Worm (Caenorhabditis elegans) whole organism, young adult: ENCODE measurements around the gene tin-9.1.
A peak's percentile ranks its signal among the peaks of the same experiment; 100 is the strongest.

Source experiments
- B0035.1 ChIP-seq: sonication (generic microtip); optimal IDR thresholded peaks from 2 replicates; lab custom pipeline; 2016; ENCODE audit warnings: missing genetic modification characterization, mild to moderate bottlenecking, missing compliant biosample characterization, missing genotype, missing genetic modification reagents
- C17E4.6 ChIP-seq: fragments of 200-800 bp; sonication (Bioruptor generic); IDR thresholded peaks from 2 replicates; pipeline ENCODE4 v1.3.6; 2022; ENCODE audit warnings: missing genetic modification reagents, missing genetic modification characterization, missing compliant biosample characterization
- F10E7.11 ChIP-seq: sonication (generic microtip); optimal IDR thresholded peaks from 2 replicates; lab custom pipeline; 2017; ENCODE audit warnings: mild to moderate bottlenecking, missing genetic modification characterization, moderate library complexity, missing compliant biosample characterization
- F23B12.7 ChIP-seq: sonication (generic microtip); optimal IDR thresholded peaks from 2 replicates; lab custom pipeline; 2017; ENCODE audit warnings: missing genetic modification characterization, mild to moderate bottlenecking, missing compliant biosample characterization, antibody characterized with exemption, moderate library complexity; ENCODE audit not compliant: insufficient read depth
- Y56A3A.18 ChIP-seq: fragments of 200-800 bp; sonication (Bioruptor generic); IDR thresholded peaks from 2 replicates; pipeline ENCODE4 v1.3.6; 2022; ENCODE audit warnings: missing genetic modification reagents, missing genetic modification characterization, missing compliant biosample characterization
- Y79H2A.3 ChIP-seq: fragments of 200-800 bp; sonication (Bioruptor generic); conservative IDR thresholded peaks from 2 replicates; pipeline ENCODE4 v1.3.6; 2022; ENCODE audit warnings: missing genetic modification reagents, missing genetic modification characterization, missing compliant biosample characterization
- athp-1 ChIP-seq: sonication (generic microtip); optimal IDR thresholded peaks from 2 replicates; lab custom pipeline; 2017; ENCODE audit warnings: mild to moderate bottlenecking, missing genetic modification characterization, missing compliant biosample characterization
- attf-3 ChIP-seq: fragments of 200-800 bp; sonication (Bioruptor generic); conservative IDR thresholded peaks from 2 replicates; pipeline ENCODE4 v1.3.6; 2022; ENCODE audit warnings: missing genetic modification reagents, missing genetic modification characterization, missing compliant biosample characterization
- attf-5 ChIP-seq: fragments of 200-800 bp; sonication (Bioruptor generic); optimal IDR thresholded peaks from 2 replicates; lab custom pipeline; 2018; ENCODE audit warnings: mild to moderate bottlenecking, missing genetic modification characterization, missing compliant biosample characterization
- cebp-1 ChIP-seq, 2 experiments: fragments of 200-800 bp in 1 of 2; sonication (Bioruptor generic) in 1 of 2; sonication (generic microtip) in 1 of 2; IDR thresholded peaks in 1 of 2; optimal IDR thresholded peaks in 1 of 2; 2 replicates each; pipeline versions ENCODE4 v1.3.6 to Lab custom; 2017 to 2022; ENCODE audit warnings: missing compliant biosample characterization in 2 of 2, missing genetic modification characterization in 2 of 2, mild to moderate bottlenecking in 1 of 2, missing genetic modification reagents in 1 of 2, moderate library complexity in 1 of 2
- die-1 ChIP-seq: sonication (generic microtip); optimal IDR thresholded peaks from 2 replicates; lab custom pipeline; 2016; ENCODE audit warnings: missing genotype, mild to moderate bottlenecking, missing genetic modification characterization, missing compliant biosample characterization
- egl-44 ChIP-seq: fragments of 200-800 bp; sonication (Bioruptor generic); IDR thresholded peaks from 2 replicates; pipeline ENCODE4 v1.3.6; 2022; ENCODE audit warnings: missing genetic modification reagents, missing genetic modification characterization, missing compliant biosample characterization
- egrh-3 ChIP-seq: fragments of 200-800 bp; sonication (Bioruptor generic); IDR thresholded peaks from 2 replicates; pipeline ENCODE4 v1.3.6; 2022; ENCODE audit warnings: missing genetic modification reagents, missing genetic modification characterization, missing compliant biosample characterization
- ekl-4 ChIP-seq: fragments of 200-800 bp; sonication (Bioruptor generic); IDR thresholded peaks from 2 replicates; pipeline ENCODE4 v1.3.6; 2022; ENCODE audit warnings: missing genetic modification reagents, missing genetic modification characterization, missing compliant biosample characterization
- fkh-3 ChIP-seq: sonication (generic microtip); optimal IDR thresholded peaks from 2 replicates; lab custom pipeline; 2016; ENCODE audit warnings: mild to moderate bottlenecking, missing genetic modification characterization, missing compliant biosample characterization
- hmg-1.2 ChIP-seq: fragments of 200-800 bp; sonication (Bioruptor generic); IDR thresholded peaks from 2 replicates; pipeline ENCODE4 v1.3.6; 2022; ENCODE audit warnings: missing genetic modification reagents, missing genetic modification characterization, missing compliant biosample characterization
- hmg-20 ChIP-seq: fragments of 200-800 bp; sonication (Bioruptor generic); IDR thresholded peaks from 2 replicates; pipeline ENCODE4 v1.3.6; 2022; ENCODE audit warnings: missing genetic modification reagents, missing genetic modification characterization, missing compliant biosample characterization
- lag-1 ChIP-seq: fragments of 200-800 bp; sonication (Bioruptor generic); IDR thresholded peaks from 2 replicates; pipeline ENCODE4 v1.3.6; 2022; ENCODE audit warnings: missing genetic modification reagents, missing genetic modification characterization, missing compliant biosample characterization
- lin-26 ChIP-seq: fragments of 200-800 bp; sonication (Bioruptor generic); IDR thresholded peaks from 2 replicates; pipeline ENCODE4 v1.3.6; 2022; ENCODE audit warnings: missing genetic modification reagents, missing genetic modification characterization, missing compliant biosample characterization
- lin-35 ChIP-seq, 3 experiments: fragments of 150-350 bp in 2 of 3; sonication (generic microtip) in 1 of 3; optimal IDR thresholded peaks; 2 replicates each; lab custom pipeline; 2014 to 2018; ENCODE audit warnings: missing biosample characterization in 3 of 3, missing genetic modification characterization in 3 of 3, missing genetic modification reagents in 3 of 3
- lin-40 ChIP-seq: sonication (generic microtip); optimal IDR thresholded peaks from 2 replicates; lab custom pipeline; 2016; ENCODE audit warnings: missing genetic modification characterization, mild to moderate bottlenecking, missing compliant biosample characterization, missing genotype, missing genetic modification reagents
- lin-54 ChIP-seq: fragments of 200-800 bp; sonication (Bioruptor generic); optimal IDR thresholded peaks from 2 replicates; lab custom pipeline; 2018; ENCODE audit warnings: mild to moderate bottlenecking, missing genetic modification characterization, missing compliant biosample characterization
- lir-1 ChIP-seq: fragments of 200-800 bp; sonication (Bioruptor generic); conservative IDR thresholded peaks from 2 replicates; pipeline ENCODE4 v1.3.6; 2022; ENCODE audit warnings: missing genetic modification reagents, missing genetic modification characterization, missing compliant biosample characterization
- mcd-1 ChIP-seq: fragments of 200-800 bp; sonication (Bioruptor generic); IDR thresholded peaks from 2 replicates; pipeline ENCODE4 v1.3.6; 2022; ENCODE audit warnings: missing genetic modification reagents, missing genetic modification characterization, missing compliant biosample characterization
- mel-28 ChIP-seq: sonication (generic microtip); optimal IDR thresholded peaks from 2 replicates; lab custom pipeline; 2016; ENCODE audit warnings: borderline replicate concordance, mild to moderate bottlenecking, missing genetic modification characterization, missing compliant biosample characterization
- mxl-1 ChIP-seq: sonication (generic microtip); optimal IDR thresholded peaks from 2 replicates; lab custom pipeline; 2016; ENCODE audit warnings: missing genetic modification characterization, missing compliant biosample characterization
- nhr-80 ChIP-seq: sonication (generic microtip); optimal IDR thresholded peaks from 2 replicates; lab custom pipeline; 2016; ENCODE audit warnings: missing genetic modification characterization, missing compliant biosample characterization
- tbx-9 ChIP-seq: sonication (generic microtip); optimal IDR thresholded peaks from 2 replicates; lab custom pipeline; 2016; ENCODE audit warnings: borderline replicate concordance, missing genetic modification characterization, inconsistent platforms, missing compliant biosample characterization
- unc-130 ChIP-seq: sonication (generic microtip); optimal IDR thresholded peaks from 2 replicates; lab custom pipeline; 2016; ENCODE audit warnings: missing genetic modification reagents, missing genetic modification characterization, missing compliant biosample characterization
- unc-62 ChIP-seq: fragments of 150-350 bp; optimal IDR thresholded peaks from 2 replicates; lab custom pipeline; 2014; ENCODE audit warnings: missing biosample characterization, missing genetic modification reagents, missing genetic modification characterization
- zfh-2 ChIP-seq: fragments of 200-800 bp; sonication (Bioruptor generic); conservative IDR thresholded peaks from 2 replicates; pipeline ENCODE4 v1.3.6; 2022; ENCODE audit warnings: missing genetic modification reagents, missing genetic modification characterization, missing compliant biosample characterization
- ztf-25 ChIP-seq: fragments of 200-800 bp; sonication (Bioruptor generic); IDR thresholded peaks from 2 replicates; pipeline ENCODE4 v1.3.6; 2022; ENCODE audit warnings: missing genetic modification reagents, missing genetic modification characterization, missing compliant biosample characterization
- ztf-26 ChIP-seq: sonication (generic microtip); optimal IDR thresholded peaks from 2 replicates; lab custom pipeline; 2017; ENCODE audit warnings: missing genetic modification characterization, missing compliant biosample characterization
- ztf-3 ChIP-seq: fragments of 200-800 bp; sonication (Bioruptor generic); optimal IDR thresholded peaks from 2 replicates; lab custom pipeline; 2018; ENCODE audit warnings: mild to moderate bottlenecking, missing genetic modification characterization, missing compliant biosample characterization

tin-9.1 gene

DNA sequence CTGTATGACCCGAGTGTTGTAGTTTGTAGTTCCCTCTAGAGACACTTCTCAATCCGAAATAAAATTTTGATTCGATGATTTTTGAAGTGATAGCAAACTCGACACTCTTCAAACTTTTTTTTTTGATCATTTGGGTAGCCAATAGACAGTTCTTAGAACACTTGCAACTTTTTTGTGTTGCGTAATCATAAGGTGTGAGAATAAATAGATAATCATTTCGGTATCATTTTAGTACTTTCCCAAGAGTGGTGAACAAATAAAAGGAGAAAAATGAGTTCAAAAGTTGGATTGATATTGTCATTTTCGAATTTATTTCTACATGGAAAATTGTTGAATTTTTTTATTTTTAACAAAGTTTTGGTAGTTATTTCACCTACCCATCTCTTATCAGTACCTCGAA lies 19.6 kb downstream of the tin-9.1 start:
- peak; percentile 20 for TF ChIP-seq nhr-80
- no peak for TF ChIP-seq attf-3 (GFP tag; lab: Robert Waterston, UW)

DNA sequence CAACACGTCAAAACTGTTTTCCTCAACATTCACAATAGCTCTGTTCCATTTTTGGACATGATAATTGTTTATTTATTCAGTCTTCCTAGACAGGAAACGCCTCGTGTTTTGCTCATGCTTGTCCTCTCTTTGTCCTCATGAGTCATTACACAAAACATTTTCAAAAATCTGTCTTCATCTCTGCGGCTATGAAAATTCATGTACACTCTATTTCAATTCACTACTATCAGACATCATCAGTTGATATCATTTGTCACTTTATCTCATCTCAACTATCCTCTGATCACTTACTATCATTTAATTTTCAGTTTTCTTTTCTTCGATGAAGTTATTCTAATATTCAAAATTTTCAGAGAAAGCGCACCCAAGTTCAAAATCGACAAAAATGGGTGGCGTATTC lies 20.5 kb downstream of the tin-9.1 start, which contains the start of gene adah-1:
Gene adah-1 (plus strand): TSS at position 354 of the 400 bp plus-strand sequence.
- no peak for TF ChIP-seq Y56A3A.18 (GFP tag; lab: Robert Waterston, UW)

DNA sequence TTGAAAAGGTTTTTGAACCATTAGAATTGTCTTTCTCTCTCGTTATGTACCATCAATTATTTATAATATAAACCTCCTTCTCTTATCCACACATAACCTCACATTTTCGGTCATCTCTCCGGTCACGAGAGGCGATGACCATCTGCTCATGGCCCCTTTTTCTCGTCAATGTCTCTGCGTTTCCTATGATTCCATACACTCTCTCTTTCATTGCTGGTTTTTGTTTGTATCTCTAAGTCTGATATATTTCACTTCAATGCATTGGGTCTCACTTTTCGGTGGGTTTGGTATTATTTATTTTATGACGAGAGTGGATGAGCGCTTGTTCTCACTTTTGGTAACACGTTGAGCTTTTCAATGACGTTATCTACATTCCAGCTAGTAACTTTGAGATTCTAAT lies 21.4 kb downstream of the tin-9.1 start:
- TF ChIP-seq hmg-1.2 (peak; percentile 85), mcd-1 (GFP tag; lab: Robert Waterston, UW) (no peak), ekl-4 (peak; percentile 46; the same call in 1 of the 2 replicates), ztf-3 (no peak), cebp-1 (GFP tag; IDR thresholded peaks at IDR 0.05; lab: Robert Waterston, UW) (no peak), cebp-1 (tag; optimal IDR thresholded peaks at IDR 0.05; lab: Kevin White, UChicago) (peak; percentile 39), zfh-2 (no peak), lin-35 (GFP tag; optimal IDR thresholded peaks at IDR 0.05; lab: Kevin White, UChicago) (peak in 1 of 3 experiments; percentile 17), die-1 (tag; lab: Kevin White, UChicago) (no peak), Y56A3A.18 (GFP tag; lab: Robert Waterston, UW) (no peak), F23B12.7 (no peak), Y79H2A.3 (GFP tag; lab: Robert Waterston, UW) (no peak), lag-1 (GFP tag; lab: Robert Waterston, UW) (no peak), ztf-26 (no peak), C17E4.6 (GFP tag; lab: Robert Waterston, UW) (no peak), egl-44 (no peak), lin-40 (tag; lab: Kevin White, UChicago) (peak; percentile 11), tbx-9 (tag; lab: Kevin White, UChicago) (no peak), attf-5 (peak; percentile 32), B0035.1 (tag; lab: Kevin White, UChicago) (no peak), nhr-80 (no peak), mxl-1 (tag; lab: Kevin White, UChicago) (no peak), egrh-3 (GFP tag; lab: Robert Waterston, UW) (no peak), lin-26 (no peak), fkh-3 (tag; lab: Kevin White, UChicago) (no peak), unc-62 (GFP tag; lab: Kevin White, UChicago) (no peak)
- TF ChIP-seq, all 124 proteins: peak for 6

DNA sequence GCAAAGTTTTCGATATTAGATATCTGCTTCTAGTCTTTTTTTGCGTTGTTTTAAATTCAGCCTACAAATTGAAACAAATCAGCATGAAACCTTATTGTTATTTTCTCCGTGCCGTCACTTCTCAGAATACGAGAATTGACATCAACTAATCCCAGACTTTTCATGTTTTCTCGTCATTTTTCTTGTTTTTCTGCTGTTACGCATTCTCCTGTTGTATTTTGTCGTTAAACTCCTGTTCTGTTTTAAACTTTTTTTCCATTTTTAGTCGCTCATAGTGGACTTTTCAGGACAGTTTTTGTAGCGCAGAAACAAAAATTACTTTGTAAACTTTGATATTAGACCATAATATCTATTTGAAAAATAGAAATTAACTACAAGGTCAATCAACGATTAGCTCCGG lies 22.2 kb downstream of the tin-9.1 start:
- TF ChIP-seq F23B12.7 (no peak), hmg-20 (GFP tag; lab: Robert Waterston, UW) (no peak), lin-35 (GFP tag; optimal IDR thresholded peaks at IDR 0.05; lab: Kevin White, UChicago) (no peak), lir-1 (GFP tag; lab: Robert Waterston, UW) (no peak), unc-130 (no peak), ztf-25 (GFP tag; lab: Robert Waterston, UW) (no peak), lin-54 (GFP tag; lab: Kevin White, UChicago) (no peak), hmg-1.2 (no peak), mel-28 (tag; lab: Kevin White, UChicago) (no peak), athp-1 (tag; lab: Kevin White, UChicago) (no peak), cebp-1 (GFP tag; IDR thresholded peaks at IDR 0.05; lab: Robert Waterston, UW) (no peak), cebp-1 (tag; optimal IDR thresholded peaks at IDR 0.05; lab: Kevin White, UChicago) (no peak), F10E7.11 (tag; lab: Kevin White, UChicago) (no peak)
